Fruit fly (Drosophila melanogaster) whole organism, embryonic: ENCODE data around the gene CG10730.

Experiments
- Abd-B ChIP-seq: fragments of 200-800 bp; sonication (Bioruptor generic); optimal IDR thresholded peaks from 2 replicates; lab custom pipeline; 2018; ENCODE audit warnings: missing biosample characterization, mild to moderate bottlenecking, missing genetic modification characterization, moderate library complexity
- Asciz ChIP-seq: fragments of 200-800 bp; sonication (Bioruptor generic); optimal IDR thresholded peaks from 2 replicates; lab custom pipeline; 2017; ENCODE audit warnings: missing biosample characterization, mild to moderate bottlenecking, missing genetic modification characterization, missing genetic modification reagents
- CG10366 ChIP-seq: fragments of 200-800 bp; sonication (Bioruptor generic); IDR thresholded peaks from 2 replicates; pipeline ENCODE4 v1.3.6; 2022; ENCODE audit warnings: missing biosample characterization, missing genetic modification characterization
- CG10543 ChIP-seq: fragments of 200-800 bp; sonication (Bioruptor generic); optimal IDR thresholded peaks from 3 replicates; lab custom pipeline; 2017; ENCODE audit warnings: missing biosample characterization, mild to moderate bottlenecking, missing genetic modification characterization, moderate library complexity
- CG11247 ChIP-seq: fragments of 200-800 bp; sonication (Bioruptor generic); IDR thresholded peaks from 2 replicates; pipeline ENCODE4 v1.3.6; 2022; ENCODE audit warnings: missing biosample characterization, missing genetic modification characterization
- CG12769 ChIP-seq: fragments of 200-800 bp; sonication (Bioruptor generic); optimal IDR thresholded peaks from 2 replicates; lab custom pipeline; 2019; ENCODE audit warnings: missing biosample characterization, mild to moderate bottlenecking, missing genetic modification characterization, moderate library complexity
- CG13123 ChIP-seq: fragments of 200-800 bp; sonication (Bioruptor generic); optimal IDR thresholded peaks from 2 replicates; lab custom pipeline; 2016; ENCODE audit warnings: missing biosample characterization, missing genetic modification characterization
- CG13296 ChIP-seq: fragments of 200-800 bp; sonication (Bioruptor generic); optimal IDR thresholded peaks from 3 replicates; lab custom pipeline; 2018; ENCODE audit warnings: missing biosample characterization, mild to moderate bottlenecking, missing genetic modification characterization
- CG14014 ChIP-seq: fragments of 200-800 bp; sonication (Bioruptor generic); IDR thresholded peaks from 2 replicates; pipeline ENCODE4 v1.3.6; 2022; ENCODE audit warnings: missing biosample characterization, missing genetic modification characterization
- CG1603 ChIP-seq: fragments of 200-800 bp; sonication (Bioruptor generic); optimal IDR thresholded peaks from 2 replicates; lab custom pipeline; 2019; ENCODE audit warnings: missing biosample characterization, mild to moderate bottlenecking, missing genetic modification characterization, moderate library complexity
- CG17829 ChIP-seq: fragments of 200-800 bp; optimal IDR thresholded peaks from 2 replicates; lab custom pipeline; 2019; ENCODE audit warnings: missing biosample characterization, mild to moderate bottlenecking, missing genetic modification characterization, moderate library complexity
- CG1792 ChIP-seq: fragments of 200-800 bp; sonication (Bioruptor generic); optimal IDR thresholded peaks from 2 replicates; lab custom pipeline; 2016; ENCODE audit warnings: missing biosample characterization, missing genetic modification characterization
- CG1832 ChIP-seq: fragments of 200-800 bp; sonication (Bioruptor generic); optimal IDR thresholded peaks from 2 replicates; lab custom pipeline; 2017; ENCODE audit warnings: missing biosample characterization, mild to moderate bottlenecking, missing genetic modification characterization, inconsistent platforms
- CG2202 ChIP-seq: fragments of 200-800 bp; sonication (Bioruptor generic); optimal IDR thresholded peaks from 2 replicates; lab custom pipeline; 2018; ENCODE audit warnings: missing biosample characterization, mild to moderate bottlenecking, missing genetic modification characterization
- CG31365 ChIP-seq: fragments of 200-800 bp; sonication (Bioruptor generic); optimal IDR thresholded peaks from 2 replicates; lab custom pipeline; 2018; ENCODE audit warnings: missing biosample characterization, mild to moderate bottlenecking, missing genetic modification characterization
- CG32532 ChIP-seq: fragments of 200-800 bp; sonication (Bioruptor generic); IDR thresholded peaks from 2 replicates; pipeline ENCODE4 v1.3.6; 2022; ENCODE audit warnings: missing biosample characterization, missing genetic modification characterization
- CG34376 ChIP-seq: fragments of 200-800 bp; sonication (Bioruptor generic); optimal IDR thresholded peaks from 2 replicates; lab custom pipeline; 2018; ENCODE audit warnings: missing biosample characterization, mild to moderate bottlenecking, missing genetic modification characterization
- CG34422 ChIP-seq: fragments of 200-800 bp; sonication (Bioruptor generic); IDR thresholded peaks from 3 replicates; pipeline ENCODE4 v1.3.6; 2022; ENCODE audit warnings: missing biosample characterization, missing genetic modification characterization
- CG3838 ChIP-seq: fragments of 200-800 bp; sonication (Bioruptor generic); optimal IDR thresholded peaks from 3 replicates; lab custom pipeline; 2016; ENCODE audit warnings: missing biosample characterization, missing genetic modification characterization
- CG7745 ChIP-seq: fragments of 200-800 bp; sonication (Bioruptor generic); optimal IDR thresholded peaks from 2 replicates; lab custom pipeline; 2018; ENCODE audit warnings: missing biosample characterization, mild to moderate bottlenecking, missing genetic modification characterization, moderate library complexity
- CG9932 ChIP-seq: fragments of 200-800 bp; sonication (Bioruptor generic); IDR thresholded peaks from 2 replicates; pipeline ENCODE4 v1.3.6; 2022; ENCODE audit warnings: missing biosample characterization, missing genetic modification characterization
- Eip74EF ChIP-seq, 2 experiments: fragments of 200-800 bp in 1 of 2; fragments of >200 bp in 1 of 2; sonication (Bioruptor generic) in 1 of 2; optimal IDR thresholded peaks; 2 replicates each; lab custom pipeline; 2017 to 2019; ENCODE audit warnings: missing biosample characterization in 2 of 2, missing genetic modification characterization in 2 of 2, mild to moderate bottlenecking in 1 of 2, moderate library complexity in 1 of 2
- Fer2 ChIP-seq: fragments of 200-800 bp; sonication (Bioruptor generic); optimal IDR thresholded peaks from 2 replicates; lab custom pipeline; 2018; ENCODE audit warnings: missing biosample characterization, mild to moderate bottlenecking, missing genetic modification characterization, moderate library complexity
- Gug ChIP-seq: fragments of 200-800 bp; sonication (Bioruptor generic); IDR thresholded peaks from 4 replicates; pipeline ENCODE4 v1.3.6; 2022; ENCODE audit warnings: missing biosample characterization, missing genetic modification characterization
- HLH3B ChIP-seq: fragments of 200-800 bp; sonication (Bioruptor generic); IDR thresholded peaks from 2 replicates; pipeline ENCODE4 v1.3.6; 2022; ENCODE audit warnings: missing biosample characterization, missing genetic modification characterization
- Hey ChIP-seq: fragments of 200-800 bp; sonication (Bioruptor generic); optimal IDR thresholded peaks from 3 replicates; lab custom pipeline; 2018; ENCODE audit warnings: missing biosample characterization, mild to moderate bottlenecking, missing genetic modification characterization
- Stat92E ChIP-seq, 3 experiments: fragments of >200 bp in 2 of 3; fragments of 200-800 bp in 1 of 3; sonication (Bioruptor generic) in 1 of 3; optimal IDR thresholded peaks; 2 replicates each; lab custom pipeline; 2017 to 2019; ENCODE audit warnings: missing biosample characterization in 3 of 3, missing genetic modification characterization in 3 of 3, mild to moderate bottlenecking in 1 of 3, moderate library complexity in 1 of 3
- Tbp ChIP-seq: fragments of >200 bp; optimal IDR thresholded peaks from 2 replicates; lab custom pipeline; 2018; ENCODE audit warnings: missing biosample characterization, missing genetic modification characterization
- YL-1 ChIP-seq: fragments of 200-800 bp; sonication (Bioruptor generic); optimal IDR thresholded peaks from 3 replicates; lab custom pipeline; 2017; ENCODE audit warnings: missing biosample characterization, mild to moderate bottlenecking, missing genetic modification characterization
- al ChIP-seq: fragments of 200-800 bp; sonication (Bioruptor generic); IDR thresholded peaks from 2 replicates; pipeline ENCODE4 v1.3.6; 2022; ENCODE audit warnings: missing biosample characterization, missing genetic modification characterization
- amos ChIP-seq: fragments of 200-800 bp; sonication (Bioruptor generic); IDR thresholded peaks from 2 replicates; pipeline ENCODE4 v1.3.6; 2022; ENCODE audit warnings: missing biosample characterization, missing genetic modification characterization; ENCODE audit not compliant: partially characterized antibody
- ase ChIP-seq: fragments of 200-800 bp; sonication (Bioruptor generic); IDR thresholded peaks from 3 replicates; pipeline ENCODE4 v1.3.6; 2022; ENCODE audit warnings: missing biosample characterization, missing genetic modification characterization
- chinmo ChIP-seq: fragments of 200-800 bp; sonication (Bioruptor generic); IDR thresholded peaks from 4 replicates; pipeline ENCODE4 v1.3.6; 2022; ENCODE audit warnings: missing biosample characterization, missing genetic modification characterization; ENCODE audit not compliant: partially characterized antibody
- dimm ChIP-seq: fragments of 200-800 bp; sonication (Bioruptor generic); IDR thresholded peaks from 2 replicates; pipeline ENCODE4 v1.3.6; 2022; ENCODE audit warnings: missing biosample characterization, missing genetic modification characterization
- dmrt11E ChIP-seq: fragments of 200-800 bp; sonication (Bioruptor generic); optimal IDR thresholded peaks from 3 replicates; lab custom pipeline; 2018; ENCODE audit warnings: missing biosample characterization, mild to moderate bottlenecking, missing genetic modification characterization, moderate library complexity
- fd64A ChIP-seq: fragments of 200-800 bp; sonication (Bioruptor generic); optimal IDR thresholded peaks from 3 replicates; lab custom pipeline; 2018; ENCODE audit warnings: missing biosample characterization, mild to moderate bottlenecking, missing genetic modification characterization
- gcm2 ChIP-seq: fragments of 200-800 bp; sonication (Bioruptor generic); optimal IDR thresholded peaks from 2 replicates; lab custom pipeline; 2016; ENCODE audit warnings: missing biosample characterization, missing genetic modification characterization
- grau ChIP-seq: fragments of 200-800 bp; optimal IDR thresholded peaks from 3 replicates; lab custom pipeline; 2019; ENCODE audit warnings: missing biosample characterization, mild to moderate bottlenecking, missing genetic modification characterization, moderate library complexity
- ham ChIP-seq: fragments of 200-800 bp; sonication (Bioruptor generic); IDR thresholded peaks from 2 replicates; pipeline ENCODE4 v1.3.6; 2022; ENCODE audit warnings: missing biosample characterization, missing genetic modification characterization
- her ChIP-seq: fragments of 200-800 bp; sonication (Bioruptor generic); optimal IDR thresholded peaks from 2 replicates; lab custom pipeline; 2016; ENCODE audit warnings: missing biosample characterization, missing genetic modification characterization
- kay ChIP-seq: fragments of 200-800 bp; sonication (Bioruptor generic); optimal IDR thresholded peaks from 2 replicates; lab custom pipeline; 2016; ENCODE audit warnings: missing biosample characterization, missing genetic modification characterization
- lab ChIP-seq: fragments of 200-800 bp; sonication (Bioruptor generic); optimal IDR thresholded peaks from 3 replicates; lab custom pipeline; 2017; ENCODE audit warnings: missing biosample characterization, missing genetic modification characterization, mild to moderate bottlenecking, moderate library complexity, missing genetic modification reagents
- lilli ChIP-seq: fragments of 200-800 bp; sonication (Bioruptor generic); optimal IDR thresholded peaks from 3 replicates; lab custom pipeline; 2016; ENCODE audit warnings: missing biosample characterization, missing genetic modification characterization
- onecut ChIP-seq: fragments of 200-800 bp; sonication (Bioruptor generic); IDR thresholded peaks from 2 replicates; pipeline ENCODE4 v1.3.6; 2022; ENCODE audit warnings: missing biosample characterization, missing genetic modification characterization
- pb ChIP-seq: fragments of 200-800 bp; sonication (Bioruptor generic); optimal IDR thresholded peaks from 3 replicates; lab custom pipeline; 2016; ENCODE audit warnings: missing biosample characterization, missing genetic modification characterization
- sim ChIP-seq: fragments of 200-800 bp; sonication (Bioruptor generic); IDR thresholded peaks from 2 replicates; pipeline ENCODE4 v1.3.6; 2022; ENCODE audit warnings: missing biosample characterization, missing genetic modification characterization
- tio ChIP-seq: fragments of 200-800 bp; sonication (Bioruptor generic); optimal IDR thresholded peaks from 2 replicates; lab custom pipeline; 2017; ENCODE audit warnings: missing biosample characterization, missing genetic modification characterization, inconsistent platforms
- unc-4 ChIP-seq: fragments of 200-800 bp; sonication (Bioruptor generic); IDR thresholded peaks from 2 replicates; pipeline ENCODE4 v1.3.6; 2022; ENCODE audit warnings: missing biosample characterization, missing genetic modification characterization; ENCODE audit not compliant: partially characterized antibody
- yki ChIP-seq: fragments of >200 bp; optimal IDR thresholded peaks from 3 replicates; lab custom pipeline; 2018

The CG10730 gene

DNA sequence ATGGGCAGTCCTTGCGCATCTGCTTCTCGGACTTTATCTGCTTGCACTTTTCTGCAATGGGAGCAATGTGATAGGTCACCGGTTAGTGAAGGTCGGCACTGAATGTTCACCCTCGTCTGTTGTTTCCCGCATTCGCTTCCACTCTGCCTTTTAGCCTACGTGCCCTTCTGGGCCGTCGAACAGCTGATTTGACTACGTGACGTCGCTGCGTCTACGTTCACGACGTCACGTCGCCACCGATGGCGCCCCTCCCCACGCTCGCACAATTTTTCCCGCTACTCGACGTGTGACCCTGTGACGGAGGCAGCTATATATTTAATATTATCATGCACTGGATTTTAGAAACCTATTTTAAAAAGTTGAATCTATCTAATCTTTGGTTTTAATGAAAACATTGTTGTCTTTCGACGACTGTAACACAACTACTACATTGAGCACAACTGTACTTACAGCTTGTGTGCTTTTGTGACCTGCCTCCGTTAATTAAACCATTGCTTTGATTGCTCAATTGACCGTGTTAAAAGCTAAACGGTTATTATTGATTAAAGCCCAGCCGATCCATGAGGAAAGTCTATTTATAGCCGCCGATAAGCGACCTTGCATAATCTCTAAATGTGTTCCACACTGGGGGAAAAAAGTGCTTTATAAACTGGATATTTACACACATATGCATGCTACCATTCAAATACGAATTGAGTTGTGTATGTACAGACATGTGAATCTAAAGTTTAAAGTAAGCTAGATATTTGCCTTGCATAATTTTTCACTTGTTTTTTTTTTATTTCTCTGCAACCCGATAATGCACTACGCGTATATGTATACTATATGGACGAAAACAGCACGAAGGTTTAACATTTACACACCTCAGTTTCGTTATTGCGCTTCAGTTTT lies 11.2 kb upstream of the CG10730 start (continued):
- no peak for TF ChIP-seq al
- no peak for TF ChIP-seq CG9932 (GFP tag; lab: Robert Waterston, UW)
- peak; percentile 86; the same call in 2 of the 4 replicates for TF ChIP-seq chinmo (GFP tag; lab: Robert Waterston, UW)
- TF ChIP-seq CG1792 (GFP tag; lab: Kevin White, UChicago): no peak
- TF ChIP-seq unc-4: no peak
- no peak for TF ChIP-seq CG13123 (GFP tag; lab: Kevin White, UChicago)
- TF ChIP-seq Stat92E (GFP tag; optimal IDR thresholded peaks at IDR 0.05; lab: Kevin White, UChicago): no peak
- no peak for TF ChIP-seq pb (GFP tag; lab: Kevin White, UChicago)
- peak; percentile 32 for TF ChIP-seq CG10543 (GFP tag; lab: Kevin White, UChicago)
- no peak for TF ChIP-seq CG34422 (GFP tag; lab: Robert Waterston, UW)
- TF ChIP-seq Hey (tag; lab: Kevin White, UChicago): no peak
- TF ChIP-seq her (GFP tag; lab: Kevin White, UChicago): no peak
- TF ChIP-seq onecut: no peak
- no peak for TF ChIP-seq Fer2 (tag; lab: Kevin White, UChicago)
- no peak for TF ChIP-seq Tbp (GFP tag; lab: Kevin White, UChicago)
- no peak for TF ChIP-seq lilli (GFP tag; lab: Kevin White, UChicago)
- no peak for TF ChIP-seq fd64A (GFP tag; lab: Kevin White, UChicago)
- TF ChIP-seq CG14014 (GFP tag; lab: Robert Waterston, UW): no peak
- TF ChIP-seq tio (GFP tag; lab: Kevin White, UChicago): peak; percentile 4
- no peak for TF ChIP-seq amos (GFP tag; lab: Robert Waterston, UW)
- no peak for TF ChIP-seq Eip74EF (GFP tag; optimal IDR thresholded peaks at IDR 0.05; lab: Kevin White, UChicago)
- no peak for TF ChIP-seq CG3838 (GFP tag; lab: Kevin White, UChicago)
- TF ChIP-seq CG32532: 0 out of 2 replicates have a peak, but pooled peaks have one; percentile 15
- TF ChIP-seq CG7745 (tag; lab: Kevin White, UChicago): no peak
- peak; percentile 24; the same call in 1 of the 2 replicates for TF ChIP-seq CG10366 (GFP tag; lab: Robert Waterston, UW)
- peak; percentile 43 for TF ChIP-seq CG34376 (GFP tag; lab: Kevin White, UChicago)
- no peak for TF ChIP-seq kay
- no peak for TF ChIP-seq Abd-B (GFP tag; lab: Kevin White, UChicago)
- TF ChIP-seq CG1603 (tag; lab: Kevin White, UChicago): peak; percentile 23
- TF ChIP-seq CG1832 (GFP tag; lab: Kevin White, UChicago): no peak
- TF ChIP-seq CG13296 (GFP tag; lab: Kevin White, UChicago): no peak
- no peak for TF ChIP-seq gcm2
- peak; percentile 36 for TF ChIP-seq Asciz
- TF ChIP-seq CG31365 (tag; lab: Kevin White, UChicago): no peak
- no peak for TF ChIP-seq HLH3B (GFP tag; lab: Robert Waterston, UW)
- no peak for TF ChIP-seq YL-1
- no peak for TF ChIP-seq CG12769 (tag; lab: Kevin White, UChicago)
- no peak for TF ChIP-seq CG11247 (GFP tag; lab: Robert Waterston, UW)
- TF ChIP-seq ham (GFP tag; lab: Robert Waterston, UW): no peak
- no peak for TF ChIP-seq CG2202
- no peak for TF ChIP-seq yki (lab: Kevin White, UChicago)
- peak; percentile 3 for TF ChIP-seq lab (GFP tag; lab: Kevin White, UChicago)
- TF ChIP-seq ase (GFP tag; lab: Robert Waterston, UW): no peak
- no peak for TF ChIP-seq Gug (GFP tag; lab: Robert Waterston, UW)
- no peak for TF ChIP-seq grau (tag; lab: Kevin White, UChicago)
- TF ChIP-seq CG17829 (tag; lab: Kevin White, UChicago): no peak
- no peak for TF ChIP-seq dmrt11E
- TF ChIP-seq dimm: no peak
- no peak for TF ChIP-seq sim (GFP tag; lab: Robert Waterston, UW)
